Fruit fly (Drosophila melanogaster) whole organism, embryonic: ENCODE data around the gene mtsh.

Source experiments
- Aef1 ChIP-seq: fragments of 200-800 bp; sonication (Bioruptor generic); IDR thresholded peaks from 3 replicates; pipeline ENCODE4 v1.3.6; 2022; ENCODE audit warnings: missing biosample characterization, missing genetic modification characterization
- Antp ChIP-seq: fragments of 200-800 bp; sonication (Bioruptor generic); optimal IDR thresholded peaks from 3 replicates; lab custom pipeline; 2016; ENCODE audit warnings: missing biosample characterization, missing genetic modification characterization
- Awh ChIP-seq: fragments of 200-800 bp; sonication (Bioruptor generic); IDR thresholded peaks from 2 replicates; pipeline ENCODE4, ENCODE4 v1.3.6; 2022; ENCODE audit warnings: missing biosample characterization, missing genetic modification characterization
- CG11723 ChIP-seq: fragments of 200-800 bp; sonication (Bioruptor generic); optimal IDR thresholded peaks from 2 replicates; lab custom pipeline; 2017; ENCODE audit warnings: missing biosample characterization, mild to moderate bottlenecking, missing genetic modification characterization
- CG12104 ChIP-seq: fragments of 200-800 bp; sonication (Bioruptor generic); optimal IDR thresholded peaks from 3 replicates; lab custom pipeline; 2016; ENCODE audit warnings: missing biosample characterization, missing genetic modification characterization
- CG13296 ChIP-seq: fragments of 200-800 bp; sonication (Bioruptor generic); optimal IDR thresholded peaks from 3 replicates; lab custom pipeline; 2018; ENCODE audit warnings: missing biosample characterization, mild to moderate bottlenecking, missing genetic modification characterization
- CG13424 ChIP-seq: fragments of 200-800 bp; sonication (Bioruptor generic); optimal IDR thresholded peaks from 2 replicates; lab custom pipeline; 2019; ENCODE audit warnings: missing biosample characterization, mild to moderate bottlenecking, missing genetic modification characterization, moderate library complexity
- CG15011 ChIP-seq: fragments of 200-800 bp; sonication (Bioruptor generic); optimal IDR thresholded peaks from 3 replicates; lab custom pipeline; 2018; ENCODE audit warnings: missing biosample characterization, mild to moderate bottlenecking, missing genetic modification characterization
- CG17385 ChIP-seq: fragments of 200-800 bp; sonication (Bioruptor generic); optimal IDR thresholded peaks from 3 replicates; lab custom pipeline; 2018; ENCODE audit warnings: missing biosample characterization, mild to moderate bottlenecking, missing genetic modification characterization
- CG17568 ChIP-seq: fragments of 200-800 bp; sonication (Bioruptor generic); optimal IDR thresholded peaks from 2 replicates; lab custom pipeline; 2018; ENCODE audit warnings: missing biosample characterization, mild to moderate bottlenecking, missing genetic modification characterization, moderate library complexity
- CG18011 ChIP-seq: fragments of 200-800 bp; sonication (Bioruptor generic); optimal IDR thresholded peaks from 2 replicates; lab custom pipeline; 2017; ENCODE audit warnings: missing biosample characterization, missing genetic modification characterization, mild to moderate bottlenecking, moderate library complexity, missing genotype
- CG18262 ChIP-seq: fragments of 200-800 bp; optimal IDR thresholded peaks from 3 replicates; lab custom pipeline; 2019; ENCODE audit warnings: missing biosample characterization, mild to moderate bottlenecking, missing genetic modification characterization, moderate library complexity
- CG18599 ChIP-seq: fragments of 200-800 bp; sonication (Bioruptor generic); optimal IDR thresholded peaks from 3 replicates; lab custom pipeline; 2017; ENCODE audit warnings: missing biosample characterization, missing genetic modification characterization, mild to moderate bottlenecking, moderate library complexity, missing genetic modification reagents
- CG33557 ChIP-seq: fragments of 200-800 bp; sonication (Bioruptor generic); optimal IDR thresholded peaks from 2 replicates; lab custom pipeline; 2019; ENCODE audit warnings: missing biosample characterization, mild to moderate bottlenecking, missing genetic modification characterization, moderate library complexity
- CG34376 ChIP-seq: fragments of 200-800 bp; sonication (Bioruptor generic); optimal IDR thresholded peaks from 2 replicates; lab custom pipeline; 2018; ENCODE audit warnings: missing biosample characterization, mild to moderate bottlenecking, missing genetic modification characterization
- CG6654 ChIP-seq: fragments of 200-800 bp; sonication (Bioruptor generic); optimal IDR thresholded peaks from 2 replicates; lab custom pipeline; 2017; ENCODE audit warnings: missing biosample characterization, mild to moderate bottlenecking, missing genetic modification characterization
- CG6689 ChIP-seq: fragments of 200-800 bp; sonication (Bioruptor generic); IDR thresholded peaks from 2 replicates; pipeline ENCODE4 v1.3.6; 2022; ENCODE audit warnings: missing biosample characterization, missing genetic modification characterization
- CG7839 ChIP-seq: fragments of 200-800 bp; sonication (Bioruptor generic); optimal IDR thresholded peaks from 3 replicates; lab custom pipeline; 2018; ENCODE audit warnings: missing biosample characterization, mild to moderate bottlenecking, missing genetic modification characterization, moderate library complexity
- CG8924 ChIP-seq: fragments of 200-800 bp; optimal IDR thresholded peaks from 3 replicates; lab custom pipeline; 2019; ENCODE audit warnings: missing biosample characterization, mild to moderate bottlenecking, missing genetic modification characterization, moderate library complexity
- Chrac-16 ChIP-seq: fragments of 200-800 bp; sonication (Bioruptor generic); optimal IDR thresholded peaks from 3 replicates; lab custom pipeline; 2016; ENCODE audit warnings: missing biosample characterization, missing genetic modification characterization
- Dip3 ChIP-seq: fragments of 200-800 bp; sonication (Bioruptor generic); optimal IDR thresholded peaks from 3 replicates; lab custom pipeline; 2016; ENCODE audit warnings: missing biosample characterization, missing genetic modification characterization
- Dll ChIP-seq: fragments of 200-800 bp; sonication (Bioruptor generic); IDR thresholded peaks from 4 replicates; pipeline ENCODE4 v1.3.6; 2022; ENCODE audit warnings: missing biosample characterization, missing genetic modification characterization; ENCODE audit not compliant: partially characterized antibody
- Elba2 ChIP-seq: fragments of 200-800 bp; sonication (Bioruptor generic); optimal IDR thresholded peaks from 3 replicates; lab custom pipeline; 2016; ENCODE audit warnings: missing biosample characterization, missing genetic modification characterization
- HHEX ChIP-seq: fragments of 200-800 bp; sonication (Bioruptor generic); optimal IDR thresholded peaks from 3 replicates; lab custom pipeline; 2017; ENCODE audit warnings: missing biosample characterization, mild to moderate bottlenecking, missing genetic modification characterization, missing genetic modification reagents
- Hr39 ChIP-seq: fragments of >200 bp; optimal IDR thresholded peaks from 2 replicates; lab custom pipeline; 2017
- Hr78 ChIP-seq, 2 experiments: fragments of 200-800 bp in 1 of 2; fragments of >200 bp in 1 of 2; sonication (Bioruptor generic) in 1 of 2; optimal IDR thresholded peaks; 2 replicates each; lab custom pipeline; 2017 to 2019; ENCODE audit warnings: missing biosample characterization in 2 of 2, missing genetic modification characterization in 2 of 2, mild to moderate bottlenecking in 1 of 2, moderate library complexity in 1 of 2
- NK7.1 ChIP-seq: fragments of 200-800 bp; sonication (Bioruptor generic); optimal IDR thresholded peaks from 3 replicates; lab custom pipeline; 2016; ENCODE audit warnings: missing biosample characterization, missing genetic modification characterization
- PHDP ChIP-seq: fragments of 200-800 bp; sonication (Bioruptor generic); optimal IDR thresholded peaks from 3 replicates; lab custom pipeline; 2018; ENCODE audit warnings: missing biosample characterization, mild to moderate bottlenecking, missing genetic modification characterization, moderate library complexity
- Side ChIP-seq: fragments of 200-800 bp; sonication (Bioruptor generic); optimal IDR thresholded peaks from 2 replicates; lab custom pipeline; 2016; ENCODE audit warnings: missing biosample characterization, missing genetic modification characterization
- Ssrp ChIP-seq: fragments of 200-800 bp; sonication (Bioruptor generic); optimal IDR thresholded peaks from 2 replicates; lab custom pipeline; 2018; ENCODE audit warnings: missing biosample characterization, mild to moderate bottlenecking, missing genetic modification characterization, moderate library complexity
- cad ChIP-seq: fragments of >200 bp; optimal IDR thresholded peaks from 2 replicates; lab custom pipeline; 2017; ENCODE audit warnings: missing biosample characterization, missing genetic modification characterization
- chinmo ChIP-seq: fragments of 200-800 bp; sonication (Bioruptor generic); IDR thresholded peaks from 4 replicates; pipeline ENCODE4 v1.3.6; 2022; ENCODE audit warnings: missing biosample characterization, missing genetic modification characterization; ENCODE audit not compliant: partially characterized antibody
- crol ChIP-seq: fragments of 200-800 bp; sonication (Bioruptor generic); IDR thresholded peaks from 2 replicates; pipeline ENCODE4 v1.3.6; 2022; ENCODE audit warnings: missing biosample characterization, missing genetic modification characterization
- ftz-f1 ChIP-seq: fragments of 200-800 bp; sonication (Bioruptor generic); optimal IDR thresholded peaks from 2 replicates; lab custom pipeline; 2016; ENCODE audit warnings: missing biosample characterization, missing genetic modification characterization
- gcm2 ChIP-seq: fragments of 200-800 bp; sonication (Bioruptor generic); optimal IDR thresholded peaks from 2 replicates; lab custom pipeline; 2016; ENCODE audit warnings: missing biosample characterization, missing genetic modification characterization
- hkb ChIP-seq, 2 experiments: fragments of 200-800 bp in 1 of 2; fragments of >200 bp in 1 of 2; sonication (Bioruptor generic) in 1 of 2; IDR thresholded peaks in 1 of 2; optimal IDR thresholded peaks in 1 of 2; 2 replicates each; pipeline versions ENCODE4 v1.3.6 to Lab custom; 2017 to 2022; ENCODE audit warnings: missing biosample characterization in 1 of 2, missing genetic modification characterization in 1 of 2
- ind ChIP-seq: fragments of 200-800 bp; sonication (Bioruptor generic); optimal IDR thresholded peaks from 3 replicates; lab custom pipeline; 2016; ENCODE audit warnings: missing biosample characterization, missing genetic modification characterization
- knrl ChIP-seq: fragments of 200-800 bp; sonication (Bioruptor generic); IDR thresholded peaks from 3 replicates; pipeline ENCODE4 v1.3.6; 2022; ENCODE audit warnings: missing biosample characterization, missing genetic modification characterization; ENCODE audit not compliant: partially characterized antibody
- lmd ChIP-seq: fragments of 200-800 bp; sonication (Bioruptor generic); IDR thresholded peaks from 2 replicates; pipeline ENCODE4 v1.3.6; 2022; ENCODE audit warnings: missing biosample characterization, missing genetic modification characterization
- lola ChIP-seq, 3 experiments: fragments of >200 bp in 2 of 3; fragments of 200-800 bp in 1 of 3; sonication (Bioruptor generic) in 1 of 3; optimal IDR thresholded peaks; 2 replicates each; lab custom pipeline; 2017 to 2019; ENCODE audit warnings: missing biosample characterization in 3 of 3, missing genetic modification characterization in 3 of 3, mild to moderate bottlenecking in 1 of 3, moderate library complexity in 1 of 3
- mirr ChIP-seq: fragments of 200-800 bp; sonication (Bioruptor generic); optimal IDR thresholded peaks from 3 replicates; lab custom pipeline; 2018; ENCODE audit warnings: missing biosample characterization, mild to moderate bottlenecking, missing genetic modification characterization
- nau ChIP-seq: fragments of 200-800 bp; sonication (Bioruptor generic); optimal IDR thresholded peaks from 3 replicates; lab custom pipeline; 2017; ENCODE audit warnings: missing biosample characterization, mild to moderate bottlenecking, missing genetic modification characterization, missing genetic modification reagents
- org-1 ChIP-seq: fragments of 200-800 bp; sonication (Bioruptor generic); optimal IDR thresholded peaks from 2 replicates; lab custom pipeline; 2017; ENCODE audit warnings: missing biosample characterization, missing genetic modification characterization
- pzg ChIP-seq: fragments of 200-800 bp; sonication (Bioruptor generic); optimal IDR thresholded peaks from 3 replicates; lab custom pipeline; 2018; ENCODE audit warnings: missing biosample characterization, mild to moderate bottlenecking, missing genetic modification characterization, moderate library complexity
- rib ChIP-seq: fragments of 200-800 bp; sonication (Bioruptor generic); IDR thresholded peaks from 2 replicates; pipeline ENCODE4 v1.3.6; 2022; ENCODE audit warnings: missing biosample characterization, missing genetic modification characterization
- sqz ChIP-seq: fragments of 200-800 bp; sonication (Bioruptor generic); optimal IDR thresholded peaks from 3 replicates; lab custom pipeline; 2018; ENCODE audit warnings: missing biosample characterization, mild to moderate bottlenecking, missing genetic modification characterization
- ttk ChIP-seq: fragments of 200-800 bp; sonication (Bioruptor generic); IDR thresholded peaks from 2 replicates; pipeline ENCODE4 v2.1.2; 2022; ENCODE audit warnings: missing biosample characterization, missing genetic modification characterization
- usp ChIP-seq: fragments of >200 bp; optimal IDR thresholded peaks from 2 replicates; lab custom pipeline; 2017; ENCODE audit warnings: missing biosample characterization, missing genetic modification characterization

mtsh gene

dm6 chr2L:8300220-8301167 lies 19.2 kb downstream of the mtsh start, which contains the start of gene Btk (continued):
- no peak for TF ChIP-seq org-1 (GFP tag; lab: Kevin White, UChicago)
- no peak for TF ChIP-seq Dip3 (GFP tag; lab: Kevin White, UChicago)
- peak; percentile 89; the same call in 3 of the 4 replicates for TF ChIP-seq chinmo (GFP tag; lab: Robert Waterston, UW)
- peak; percentile 29; the same call in 1 of the 2 replicates for TF ChIP-seq crol
- TF ChIP-seq usp (GFP tag; lab: Kevin White, UChicago) = no peak
- TF ChIP-seq mirr (GFP tag; lab: Kevin White, UChicago) = no peak
- no peak for TF ChIP-seq CG18262 (tag; lab: Kevin White, UChicago)
- TF ChIP-seq ind = no peak
- TF ChIP-seq lola (GFP tag; optimal IDR thresholded peaks at IDR 0.05; lab: Kevin White, UChicago) = no peak
- TF ChIP-seq pzg (GFP tag; lab: Kevin White, UChicago) = peak; percentile 66
- TF ChIP-seq gcm2 = no peak
- TF ChIP-seq Dll = peak; percentile 53; the same call in 1 of the 4 replicates
- TF ChIP-seq lmd (GFP tag; lab: Robert Waterston, UW) = no peak
- no peak for TF ChIP-seq Antp (GFP tag; lab: Kevin White, UChicago)
- no peak for TF ChIP-seq Ssrp
- TF ChIP-seq CG18599 (GFP tag; lab: Kevin White, UChicago) = no peak
- no peak for TF ChIP-seq nau (GFP tag; lab: Kevin White, UChicago)
- TF ChIP-seq CG17385 (GFP tag; lab: Kevin White, UChicago) = peak; percentile 0
- TF ChIP-seq PHDP (tag; lab: Kevin White, UChicago) = no peak
- TF ChIP-seq CG8924 = peak; percentile 58
- TF ChIP-seq CG11723 = no peak
- TF ChIP-seq HHEX (GFP tag; lab: Kevin White, UChicago) = peak; percentile 0
- TF ChIP-seq CG18011 = no peak
- TF ChIP-seq Hr39 (lab: Kevin White, UChicago) = no peak
- TF ChIP-seq Awh (GFP tag; lab: Robert Waterston, UW) = peak; percentile 44; the same call in 1 of the 2 replicates
- TF ChIP-seq NK7.1 (GFP tag; lab: Kevin White, UChicago) = no peak
- no peak for TF ChIP-seq Chrac-16 (GFP tag; lab: Kevin White, UChicago)
- TF ChIP-seq CG15011 = no peak
- TF ChIP-seq CG13424 = no peak
- no peak for TF ChIP-seq knrl (GFP tag; lab: Robert Waterston, UW)
- peak; percentile 24 for TF ChIP-seq CG34376 (GFP tag; lab: Kevin White, UChicago)
- TF ChIP-seq ttk (GFP tag; lab: Robert Waterston, UW) = no peak
- TF ChIP-seq CG6689 (GFP tag; lab: Robert Waterston, UW) = no peak
- no peak for TF ChIP-seq CG6654 (GFP tag; lab: Kevin White, UChicago)
- no peak for TF ChIP-seq rib (GFP tag; lab: Robert Waterston, UW)
- TF ChIP-seq CG7839 (tag; lab: Kevin White, UChicago) = no peak
- no peak for TF ChIP-seq hkb (optimal IDR thresholded peaks at IDR 0.05; lab: Kevin White, UChicago)
- TF ChIP-seq hkb (GFP tag; IDR thresholded peaks at IDR 0.05; lab: Robert Waterston, UW) = no peak
- TF ChIP-seq sqz (GFP tag; lab: Kevin White, UChicago) = no peak
- no peak for TF ChIP-seq Aef1 (GFP tag; lab: Robert Waterston, UW)
- peak; percentile 58 for TF ChIP-seq CG17568 (GFP tag; lab: Kevin White, UChicago)
- peak; percentile 15 for TF ChIP-seq Side (GFP tag; lab: Kevin White, UChicago)
- no peak for TF ChIP-seq CG13296
- TF ChIP-seq CG12104 (GFP tag; lab: Kevin White, UChicago) = no peak
- TF ChIP-seq cad = no peak
- TF ChIP-seq Elba2 (GFP tag; lab: Kevin White, UChicago) = peak; percentile 3
- peak in 1 of 2 experiments; percentile 96 for TF ChIP-seq Hr78 (GFP tag; optimal IDR thresholded peaks at IDR 0.05; lab: Kevin White, UChicago)
- TF ChIP-seq CG33557 (GFP tag; lab: Kevin White, UChicago) = no peak
- no peak for TF ChIP-seq ftz-f1 (GFP tag; lab: Kevin White, UChicago)
